Worm (Caenorhabditis elegans) whole organism, L2 larva: Measurements from ENCODE around the gene rps-3.

Experiments
- R02D3.7 ChIP-seq: fragments of 150-350 bp; optimal IDR thresholded peaks from 2 replicates; lab custom pipeline; 2014; ENCODE audit warnings: missing biosample characterization, missing genetic modification characterization
- ceh-82 ChIP-seq: fragments of 150-350 bp; optimal IDR thresholded peaks from 2 replicates; lab custom pipeline; 2014; ENCODE audit warnings: missing biosample characterization, missing genetic modification characterization
- elt-1 ChIP-seq: fragments of 150-350 bp; optimal IDR thresholded peaks from 2 replicates; lab custom pipeline; 2014; ENCODE audit warnings: missing biosample characterization, missing genetic modification characterization
- elt-3 ChIP-seq: sonication (generic microtip); optimal IDR thresholded peaks from 2 replicates; lab custom pipeline; 2017; ENCODE audit warnings: missing biosample characterization, missing genetic modification characterization
- lin-39 ChIP-seq: fragments of 150-350 bp; optimal IDR thresholded peaks from 2 replicates; lab custom pipeline; 2014; ENCODE audit warnings: missing biosample characterization, missing genetic modification reagents, missing genetic modification characterization
- nhr-10 ChIP-seq: sonication (generic microtip); optimal IDR thresholded peaks from 2 replicates; lab custom pipeline; 2017; ENCODE audit warnings: missing biosample characterization, missing genetic modification characterization
- nhr-12 ChIP-seq: fragments of 150-350 bp; optimal IDR thresholded peaks from 2 replicates; lab custom pipeline; 2014; ENCODE audit warnings: missing biosample characterization, missing genetic modification characterization
- nhr-25 ChIP-seq: fragments of 150-350 bp; sonication (generic microtip); optimal IDR thresholded peaks from 3 replicates; lab custom pipeline; 2014; ENCODE audit warnings: missing biosample characterization, missing genetic modification characterization
- snpc-4 ChIP-seq: fragments of 150-350 bp; optimal IDR thresholded peaks from 2 replicates; lab custom pipeline; 2014; ENCODE audit warnings: missing biosample characterization, missing genetic modification characterization
- unc-62 ChIP-seq: fragments of 150-350 bp; optimal IDR thresholded peaks from 2 replicates; lab custom pipeline; 2014; ENCODE audit warnings: missing biosample characterization, missing genetic modification reagents, missing genetic modification characterization
- zag-1 ChIP-seq: fragments of 150-350 bp; optimal IDR thresholded peaks from 2 replicates; lab custom pipeline; 2014; ENCODE audit warnings: missing biosample characterization, missing genetic modification characterization

ce11 chrIII:6215943-6216342 is 9.3 kb downstream of the rps-3 start:
- TF ChIP-seq ceh-82 (no peak), lin-39 (tag; lab: Kevin White, UChicago) (no peak), unc-62 (no peak), nhr-25 (tag; lab: Kevin White, UChicago) (no peak), R02D3.7 (tag; lab: Kevin White, UChicago) (no peak), zag-1 (no peak), nhr-10 (tag; lab: Kevin White, UChicago) (no peak), elt-3 (tag; lab: Kevin White, UChicago) (no peak), snpc-4 (no peak), nhr-12 (no peak), elt-1 (tag; lab: Kevin White, UChicago) (no peak)
